Worm (Caenorhabditis elegans) whole organism, L1 larva: ENCODE data around the gene fbxa-176.

Experiments used
- C16A3.4 ChIP-seq: fragments of 150-350 bp; optimal IDR thresholded peaks from 2 replicates; lab custom pipeline; 2014; ENCODE audit warnings: missing biosample characterization, missing genetic modification characterization
- C34B4.2 ChIP-seq: sonication (generic microtip); optimal IDR thresholded peaks from 2 replicates; lab custom pipeline; 2017; ENCODE audit warnings: mild to moderate bottlenecking, missing genetic modification characterization, missing compliant biosample characterization
- F16B12.6 ChIP-seq: fragments of 150-350 bp; optimal IDR thresholded peaks from 2 replicates; lab custom pipeline; 2014; ENCODE audit warnings: missing biosample characterization, missing genetic modification characterization
- Y116A8C.19 ChIP-seq: sonication (generic microtip); optimal IDR thresholded peaks from 2 replicates; lab custom pipeline; 2016; ENCODE audit warnings: missing compliant biosample characterization, missing genetic modification characterization, borderline replicate concordance
- aha-1 ChIP-seq: fragments of 150-350 bp; optimal IDR thresholded peaks from 2 replicates; lab custom pipeline; 2014; ENCODE audit warnings: missing biosample characterization, missing genetic modification characterization
- ama-1 ChIP-seq: fragments of 150-350 bp; optimal IDR thresholded peaks from 2 replicates; lab custom pipeline; 2014
- ces-1 ChIP-seq: fragments of 150-350 bp; optimal IDR thresholded peaks from 2 replicates; lab custom pipeline; 2014; ENCODE audit warnings: missing biosample characterization, missing genetic modification reagents, missing genetic modification characterization
- dsc-1 ChIP-seq: sonication (generic microtip); optimal IDR thresholded peaks from 2 replicates; lab custom pipeline; 2016; ENCODE audit warnings: mild to moderate bottlenecking, missing genetic modification characterization, missing compliant biosample characterization
- efl-3 ChIP-seq: fragments of 200-800 bp; sonication (Bioruptor generic); optimal IDR thresholded peaks from 2 replicates; lab custom pipeline; 2018; ENCODE audit warnings: mild to moderate bottlenecking, missing genetic modification characterization, missing compliant biosample characterization
- egl-13 ChIP-seq: sonication (generic microtip); optimal IDR thresholded peaks from 2 replicates; lab custom pipeline; 2016; ENCODE audit warnings: missing genotype, missing genetic modification reagents, missing genetic modification characterization, missing compliant biosample characterization
- elt-3 ChIP-seq, 6 experiments: fragments of 150-350 bp in 1 of 6; sonication (generic microtip); optimal IDR thresholded peaks; 2 replicates each; lab custom pipeline; 2017 to 2018; ENCODE audit warnings: missing biosample characterization in 6 of 6, missing genetic modification characterization in 6 of 6, inconsistent platforms in 1 of 6
- ets-5 ChIP-seq: fragments of 200-800 bp; sonication (Bioruptor generic); IDR thresholded peaks from 2 replicates; pipeline ENCODE4 v1.3.6; 2022; ENCODE audit warnings: missing genetic modification characterization, missing compliant biosample characterization
- fkh-10 ChIP-seq: sonication (generic microtip); optimal IDR thresholded peaks from 2 replicates; lab custom pipeline; 2017; ENCODE audit warnings: missing biosample characterization, missing genetic modification reagents, missing genetic modification characterization
- grh-1 ChIP-seq: fragments of 200-800 bp; sonication (Bioruptor generic); IDR thresholded peaks from 2 replicates; pipeline ENCODE4 v1.3.6; 2022; ENCODE audit warnings: missing genetic modification reagents, missing genetic modification characterization, missing compliant biosample characterization
- hpl-2 ChIP-seq: fragments of 150-350 bp; optimal IDR thresholded peaks from 2 replicates; lab custom pipeline; 2014; ENCODE audit warnings: missing biosample characterization, missing genetic modification reagents, missing genetic modification characterization
- irx-1 ChIP-seq: sonication (generic microtip); optimal IDR thresholded peaks from 2 replicates; lab custom pipeline; 2016; ENCODE audit warnings: missing genetic modification characterization, missing compliant biosample characterization
- isw-1 ChIP-seq: fragments of 200-800 bp; sonication (Bioruptor generic); IDR thresholded peaks from 2 replicates; pipeline ENCODE4 v1.3.6; 2022; ENCODE audit warnings: missing genetic modification characterization, missing compliant biosample characterization
- jun-1 ChIP-seq: fragments of 150-350 bp; optimal IDR thresholded peaks from 2 replicates; lab custom pipeline; 2014; ENCODE audit warnings: missing biosample characterization, missing genetic modification reagents, missing genetic modification characterization
- lin-15B ChIP-seq: fragments of 150-350 bp; sonication (generic microtip); optimal IDR thresholded peaks from 3 replicates; lab custom pipeline; 2014; ENCODE audit warnings: missing biosample characterization, missing genetic modification characterization
- lir-3 ChIP-seq: sonication (generic microtip); optimal IDR thresholded peaks from 2 replicates; lab custom pipeline; 2016; ENCODE audit warnings: mild to moderate bottlenecking, missing genetic modification characterization, moderate library complexity, missing compliant biosample characterization; ENCODE audit not compliant: poor library complexity
- lsy-2 ChIP-seq, 2 experiments: fragments of 150-350 bp; optimal IDR thresholded peaks; 2 replicates each; lab custom pipeline; 2014; ENCODE audit warnings: missing biosample characterization in 2 of 2, missing genetic modification characterization in 2 of 2
- mdl-1 ChIP-seq, 2 experiments: fragments of 150-350 bp; optimal IDR thresholded peaks; 2 replicates each; lab custom pipeline; 2014 to 2017; ENCODE audit warnings: missing biosample characterization in 2 of 2, missing genetic modification characterization in 2 of 2, inconsistent platforms in 1 of 2
- nhr-12 ChIP-seq: sonication (generic microtip); optimal IDR thresholded peaks from 2 replicates; lab custom pipeline; 2017; ENCODE audit warnings: missing biosample characterization, missing genetic modification characterization
- nhr-28 ChIP-seq: fragments of 150-350 bp; optimal IDR thresholded peaks from 2 replicates; lab custom pipeline; 2014; ENCODE audit warnings: missing biosample characterization, missing genetic modification characterization
- nhr-47 ChIP-seq: sonication (generic microtip); optimal IDR thresholded peaks from 2 replicates; lab custom pipeline; 2016; ENCODE audit warnings: mild to moderate bottlenecking, missing genetic modification characterization, moderate library complexity, missing compliant biosample characterization
- nhr-71 ChIP-seq: sonication (generic microtip); optimal IDR thresholded peaks from 2 replicates; lab custom pipeline; 2016; ENCODE audit warnings: mild to moderate bottlenecking, missing genetic modification characterization, moderate library complexity, missing compliant biosample characterization
- nhr-77 ChIP-seq: fragments of 150-350 bp; optimal IDR thresholded peaks from 2 replicates; lab custom pipeline; 2014; ENCODE audit warnings: missing biosample characterization, missing genetic modification characterization
- nhr-84 ChIP-seq: sonication (generic microtip); optimal IDR thresholded peaks from 2 replicates; lab custom pipeline; 2017; ENCODE audit warnings: missing biosample characterization, missing genetic modification characterization
- nhr-85 ChIP-seq: sonication (generic microtip); peaks from one replicate; lab custom pipeline; 2016; ENCODE audit warnings: missing genetic modification characterization, inconsistent platforms, missing compliant biosample characterization
- pax-3 ChIP-seq: fragments of 200-800 bp; sonication (Bioruptor generic); optimal IDR thresholded peaks from 2 replicates; lab custom pipeline; 2018; ENCODE audit warnings: mild to moderate bottlenecking, missing genetic modification characterization, moderate library complexity, missing compliant biosample characterization
- rnt-1 ChIP-seq: sonication (generic microtip); optimal IDR thresholded peaks from 2 replicates; lab custom pipeline; 2016; ENCODE audit warnings: mild to moderate bottlenecking, missing genetic modification characterization, moderate library complexity, missing compliant biosample characterization
- skn-1 ChIP-seq: fragments of 150-350 bp; optimal IDR thresholded peaks from 2 replicates; lab custom pipeline; 2014; ENCODE audit warnings: missing biosample characterization, missing genetic modification characterization
- snpc-4 ChIP-seq: fragments of 150-350 bp; optimal IDR thresholded peaks from 2 replicates; lab custom pipeline; 2014; ENCODE audit warnings: missing biosample characterization, missing genetic modification characterization
- snu-23 ChIP-seq: sonication (generic microtip); optimal IDR thresholded peaks from 2 replicates; lab custom pipeline; 2016; ENCODE audit warnings: missing genetic modification characterization, missing compliant biosample characterization
- sptf-1 ChIP-seq: fragments of 150-350 bp; optimal IDR thresholded peaks from 2 replicates; lab custom pipeline; 2014; ENCODE audit warnings: missing biosample characterization, missing genetic modification characterization
- swsn-7 ChIP-seq: sonication (generic microtip); optimal IDR thresholded peaks from 2 replicates; lab custom pipeline; 2016; ENCODE audit warnings: missing genetic modification characterization, missing compliant biosample characterization
- tbx-2 ChIP-seq: sonication (generic microtip); optimal IDR thresholded peaks from 2 replicates; lab custom pipeline; 2016; ENCODE audit warnings: missing genetic modification characterization, missing compliant biosample characterization
- unc-30 ChIP-seq: sonication (generic microtip); optimal IDR thresholded peaks from 2 replicates; lab custom pipeline; 2017; ENCODE audit warnings: missing biosample characterization, missing genetic modification characterization
- unc-62 ChIP-seq: fragments of 150-350 bp; optimal IDR thresholded peaks from 2 replicates; lab custom pipeline; 2014; ENCODE audit warnings: missing biosample characterization, missing genetic modification reagents, missing genetic modification characterization
- unc-86 ChIP-seq: sonication (generic microtip); optimal IDR thresholded peaks from 2 replicates; lab custom pipeline; 2016; ENCODE audit warnings: missing genetic modification characterization, missing compliant biosample characterization
- zip-4 ChIP-seq: fragments of 200-800 bp; sonication (Bioruptor generic); optimal IDR thresholded peaks from 2 replicates; lab custom pipeline; 2018; ENCODE audit warnings: mild to moderate bottlenecking, missing genetic modification characterization, moderate library complexity, missing compliant biosample characterization
- ztf-11 ChIP-seq, 2 experiments: sonication (generic microtip); optimal IDR thresholded peaks; 2 replicates each; lab custom pipeline; 2016 to 2017; ENCODE audit warnings: missing genetic modification characterization in 2 of 2, missing biosample characterization in 1 of 2, missing compliant biosample characterization in 1 of 2
- ztf-4 ChIP-seq: fragments of 150-350 bp; optimal IDR thresholded peaks from 2 replicates; lab custom pipeline; 2014; ENCODE audit warnings: missing biosample characterization, missing genetic modification characterization

The fbxa-176 gene

DNA sequence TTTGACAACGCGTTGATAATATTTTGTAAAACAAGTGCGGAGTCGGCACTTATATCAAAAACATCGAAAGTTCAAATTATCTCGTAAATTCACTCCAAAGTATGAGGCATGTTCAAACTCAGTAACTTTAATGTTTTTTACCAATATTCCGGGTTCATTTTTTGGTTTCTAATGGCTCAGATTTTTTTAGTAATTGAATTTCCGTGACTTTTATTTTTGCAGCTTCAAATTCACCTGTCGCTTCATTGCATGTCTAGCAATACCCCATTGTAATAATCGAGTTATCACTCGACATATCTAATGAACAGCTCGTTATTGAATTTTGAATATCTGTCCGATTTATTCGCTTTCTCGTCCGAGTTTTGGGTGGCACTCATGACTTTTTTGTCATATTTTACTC is 21.7 kb upstream of the fbxa-176 start, which contains the start of gene srz-90:
Gene srz-90, plus strand, starts transcription at position 301 of the 400 bp plus-strand sequence.
- TF ChIP-seq unc-62 (GFP tag; lab: Kevin White, UChicago): no peak
- no peak for TF ChIP-seq egl-13 (tag; lab: Kevin White, UChicago)
- no peak for TF ChIP-seq irx-1 (tag; lab: Kevin White, UChicago)
- TF ChIP-seq mdl-1 (tag; optimal IDR thresholded peaks at IDR 0.05; lab: Kevin White, UChicago): no peak
- TF ChIP-seq nhr-77 (tag; lab: Kevin White, UChicago): no peak
- no peak for TF ChIP-seq swsn-7
- no peak for TF ChIP-seq tbx-2 (tag; lab: Kevin White, UChicago)
- TF ChIP-seq dsc-1 (tag; lab: Kevin White, UChicago): no peak
- no peak for TF ChIP-seq nhr-85
- no peak for TF ChIP-seq efl-3 (GFP tag; lab: Kevin White, UChicago)
- no peak for TF ChIP-seq ces-1 (GFP tag; lab: Kevin White, UChicago)
- TF ChIP-seq ama-1: no peak

DNA sequence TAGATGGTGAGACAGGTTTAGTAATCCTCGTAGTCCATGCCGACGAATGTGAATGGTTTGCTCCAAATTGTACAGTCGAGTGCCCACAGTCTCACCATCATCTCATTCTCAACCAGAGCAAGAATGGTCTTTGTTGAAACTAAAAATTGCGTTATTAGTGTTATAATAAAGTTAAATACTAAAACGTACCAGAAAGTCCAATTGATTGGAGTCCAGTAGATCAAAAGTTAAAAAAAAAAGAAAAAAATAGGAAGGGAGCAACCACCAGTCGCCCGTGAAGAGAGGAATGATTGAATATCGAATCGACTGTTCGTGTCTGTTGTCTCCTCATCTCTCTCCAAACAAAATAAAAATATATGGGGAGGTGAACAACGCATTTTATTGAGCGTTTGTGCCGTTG is 19.0 kb upstream of the fbxa-176 start, which contains the start of gene C18D4.12:
Gene C18D4.12, minus strand, starts transcription at position 101 of the 400 bp plus-strand sequence.
- TF ChIP-seq ets-5 (GFP tag; lab: Robert Waterston, UW) (no peak), efl-3 (GFP tag; lab: Kevin White, UChicago) (no peak), pax-3 (tag; lab: Kevin White, UChicago) (no peak), lsy-2 (tag; optimal IDR thresholded peaks at IDR 0.05; lab: Kevin White, UChicago) (no peak), grh-1 (GFP tag; lab: Robert Waterston, UW) (no peak), nhr-28 (tag; lab: Kevin White, UChicago) (no peak), hpl-2 (GFP tag; lab: Kevin White, UChicago) (no peak), nhr-84 (no peak), jun-1 (no peak), swsn-7 (no peak), zip-4 (GFP tag; lab: Kevin White, UChicago) (no peak), ztf-11 (tag; optimal IDR thresholded peaks at IDR 0.05; lab: Kevin White, UChicago) (no peak), unc-62 (GFP tag; lab: Kevin White, UChicago) (no peak), skn-1 (no peak), ztf-4 (no peak), unc-86 (tag; lab: Kevin White, UChicago) (no peak)

DNA sequence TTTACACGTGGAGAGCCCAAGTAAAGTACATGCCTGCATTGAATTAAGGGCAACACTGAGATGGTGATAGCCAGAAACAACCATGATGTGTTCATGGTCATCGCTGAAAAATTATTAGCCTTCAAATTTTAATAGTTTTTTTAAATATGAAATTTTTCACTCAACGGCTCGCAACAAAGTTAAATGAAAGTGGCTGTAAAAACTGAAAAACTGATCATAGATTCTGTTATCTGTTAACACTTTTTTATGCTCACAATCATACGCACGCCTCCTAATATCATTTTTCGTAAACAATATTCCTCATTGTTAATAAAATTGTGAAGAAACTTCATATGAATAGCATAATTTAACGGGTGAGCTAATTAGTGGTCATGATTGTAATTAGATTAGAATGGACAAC is 18.1 kb upstream of the fbxa-176 start, which contains the start of gene C18D4.4:
Gene C18D4.4, minus strand, starts transcription at position 101 of the 400 bp plus-strand sequence.
- no peak for TF ChIP-seq nhr-47 (tag; lab: Kevin White, UChicago)
- TF ChIP-seq nhr-77 (tag; lab: Kevin White, UChicago): no peak
- TF ChIP-seq nhr-85: no peak
- TF ChIP-seq zip-4 (GFP tag; lab: Kevin White, UChicago): no peak
- TF ChIP-seq C16A3.4 (tag; lab: Kevin White, UChicago): no peak
- no peak for TF ChIP-seq snu-23 (GFP tag; lab: Kevin White, UChicago)
- TF ChIP-seq snpc-4 (tag; lab: Kevin White, UChicago): no peak
- TF ChIP-seq Y116A8C.19: no peak
- no peak for TF ChIP-seq nhr-71 (tag; lab: Kevin White, UChicago)
- TF ChIP-seq aha-1 (tag; lab: Kevin White, UChicago): no peak
- TF ChIP-seq swsn-7: no peak
- TF ChIP-seq nhr-84: no peak
- no peak for TF ChIP-seq lir-3
- TF ChIP-seq lsy-2 (tag; optimal IDR thresholded peaks at IDR 0.05; lab: Kevin White, UChicago): no peak
- no peak for TF ChIP-seq elt-3 (tag; optimal IDR thresholded peaks at IDR 0.05; lab: Kevin White, UChicago)
- TF ChIP-seq fkh-10 (GFP tag; lab: Kevin White, UChicago): no peak

DNA sequence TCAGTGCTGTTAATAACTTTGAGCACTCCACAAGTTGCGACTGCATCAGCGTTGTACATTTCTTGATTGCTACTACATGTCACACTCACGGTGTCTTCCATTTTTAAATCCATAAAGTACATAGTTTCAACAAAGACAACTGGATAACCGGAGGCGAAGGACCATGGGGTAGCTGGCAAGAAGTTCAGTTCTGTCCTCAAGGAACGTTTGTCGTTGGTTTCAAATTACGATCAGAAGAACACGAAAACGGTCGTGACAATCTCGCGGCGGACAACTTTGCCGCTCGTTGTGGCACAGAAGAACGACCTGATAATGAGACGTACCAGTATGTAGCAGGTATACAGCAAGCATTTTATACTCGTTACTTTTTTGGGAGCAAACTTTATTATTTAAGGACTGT is 16.8 kb upstream of the fbxa-176 start, which contains the start of gene C18D4.3:
Gene C18D4.3, minus strand, starts transcription at position 101 of the 400 bp plus-strand sequence.
- no peak for TF ChIP-seq nhr-12 (tag; lab: Kevin White, UChicago)
- no peak for TF ChIP-seq unc-30 (tag; lab: Kevin White, UChicago)
- no peak for TF ChIP-seq rnt-1 (tag; lab: Kevin White, UChicago)
- no peak for TF ChIP-seq jun-1
- TF ChIP-seq F16B12.6 (tag; lab: Kevin White, UChicago): no peak
- TF ChIP-seq isw-1 (GFP tag; lab: Robert Waterston, UW): no peak
- TF ChIP-seq egl-13 (tag; lab: Kevin White, UChicago): no peak
- no peak for TF ChIP-seq C34B4.2
- no peak for TF ChIP-seq lin-15B (tag; lab: Kevin White, UChicago)
- no peak for TF ChIP-seq sptf-1 (tag; lab: Kevin White, UChicago)
